Worm (Caenorhabditis elegans) whole organism, late embryonic: ENCODE results near the gene taf-12.

Experiments used
- C08G9.2 ChIP-seq: sonication (generic microtip); optimal IDR thresholded peaks from 2 replicates; lab custom pipeline; 2016; ENCODE audit warnings: mild to moderate bottlenecking, missing genetic modification characterization, moderate library complexity, missing compliant biosample characterization
- C38D4.7 ChIP-seq: fragments of 200-800 bp; sonication (Bioruptor generic); optimal IDR thresholded peaks from 2 replicates; lab custom pipeline; 2018; ENCODE audit warnings: mild to moderate bottlenecking, missing genetic modification characterization, moderate library complexity, missing compliant biosample characterization
- K09A11.1 ChIP-seq: sonication (generic microtip); optimal IDR thresholded peaks from 2 replicates; lab custom pipeline; 2017; ENCODE audit warnings: antibody characterized with exemption, mild to moderate bottlenecking, missing genetic modification characterization, missing compliant biosample characterization; ENCODE audit not compliant: insufficient read depth
- T23F11.4 ChIP-seq: fragments of 200-800 bp; sonication (Bioruptor generic); optimal IDR thresholded peaks from 2 replicates; lab custom pipeline; 2018; ENCODE audit warnings: mild to moderate bottlenecking, missing genetic modification characterization, missing compliant biosample characterization
- Y22D7AL.16 ChIP-seq: sonication (generic microtip); optimal IDR thresholded peaks from 2 replicates; lab custom pipeline; 2016; ENCODE audit warnings: missing genetic modification characterization, missing compliant biosample characterization
- ceh-14 ChIP-seq: sonication (generic microtip); optimal IDR thresholded peaks from 2 replicates; lab custom pipeline; 2016; ENCODE audit warnings: missing genotype, missing genetic modification characterization, missing compliant biosample characterization
- ceh-18 ChIP-seq: sonication (generic microtip); optimal IDR thresholded peaks from 2 replicates; lab custom pipeline; 2016; ENCODE audit warnings: missing genetic modification characterization, missing compliant biosample characterization
- ceh-2 ChIP-seq: sonication (generic microtip); optimal IDR thresholded peaks from 2 replicates; lab custom pipeline; 2016; ENCODE audit warnings: missing genotype, missing genetic modification characterization, missing compliant biosample characterization
- ceh-24 ChIP-seq: sonication (generic microtip); optimal IDR thresholded peaks from 2 replicates; lab custom pipeline; 2016; ENCODE audit warnings: mild to moderate bottlenecking, missing genetic modification characterization, missing compliant biosample characterization
- ceh-34 ChIP-seq: sonication (generic microtip); optimal IDR thresholded peaks from 2 replicates; lab custom pipeline; 2016; ENCODE audit warnings: mild to moderate bottlenecking, missing genetic modification characterization, missing compliant biosample characterization
- ceh-48 ChIP-seq: sonication (generic microtip); optimal IDR thresholded peaks from 2 replicates; lab custom pipeline; 2016; ENCODE audit warnings: missing genetic modification characterization, inconsistent platforms, missing compliant biosample characterization
- ceh-6 ChIP-seq: fragments of 200-800 bp; sonication (Bioruptor generic); optimal IDR thresholded peaks from 2 replicates; lab custom pipeline; 2018; ENCODE audit warnings: mild to moderate bottlenecking, missing genetic modification characterization, missing compliant biosample characterization
- che-1 ChIP-seq: sonication (generic microtip); optimal IDR thresholded peaks from 2 replicates; lab custom pipeline; 2016; ENCODE audit warnings: mild to moderate bottlenecking, missing genetic modification characterization, missing compliant biosample characterization
- elt-2 ChIP-seq: sonication (generic microtip); optimal IDR thresholded peaks from 2 replicates; lab custom pipeline; 2016; ENCODE audit warnings: missing genetic modification reagents, missing genetic modification characterization, missing compliant biosample characterization
- ets-4 ChIP-seq: sonication (generic microtip); optimal IDR thresholded peaks from 2 replicates; lab custom pipeline; 2016; ENCODE audit warnings: missing genetic modification characterization, missing compliant biosample characterization
- eyg-1 ChIP-seq: sonication (generic microtip); optimal IDR thresholded peaks from 2 replicates; lab custom pipeline; 2016; ENCODE audit warnings: missing genotype, missing genetic modification characterization, missing compliant biosample characterization
- fax-1 ChIP-seq: sonication (generic microtip); optimal IDR thresholded peaks from 2 replicates; lab custom pipeline; 2016; ENCODE audit warnings: missing genotype, missing genetic modification characterization, missing compliant biosample characterization
- fkh-10 ChIP-seq: fragments of 150-350 bp; optimal IDR thresholded peaks from 2 replicates; lab custom pipeline; 2014; ENCODE audit warnings: missing biosample characterization, missing genetic modification reagents, missing genetic modification characterization
- fkh-6 ChIP-seq: sonication (generic microtip); optimal IDR thresholded peaks from 2 replicates; lab custom pipeline; 2016; ENCODE audit warnings: missing genetic modification characterization, missing compliant biosample characterization
- hlh-15 ChIP-seq: sonication (generic microtip); optimal IDR thresholded peaks from 2 replicates; lab custom pipeline; 2016; ENCODE audit warnings: missing genetic modification characterization, missing compliant biosample characterization
- hlh-30 ChIP-seq: sonication (generic microtip); optimal IDR thresholded peaks from 2 replicates; lab custom pipeline; 2017; ENCODE audit warnings: antibody characterized with exemption, missing genetic modification characterization, missing compliant biosample characterization; ENCODE audit not compliant: insufficient read depth
- hlh-6 ChIP-seq: sonication (generic microtip); optimal IDR thresholded peaks from 2 replicates; lab custom pipeline; 2016; ENCODE audit warnings: missing genotype, missing genetic modification characterization, missing compliant biosample characterization
- hlh-8 ChIP-seq: sonication (generic microtip); optimal IDR thresholded peaks from 2 replicates; lab custom pipeline; 2016; ENCODE audit warnings: missing genotype, missing genetic modification characterization, missing compliant biosample characterization
- nfya-1 ChIP-seq: sonication (generic microtip); optimal IDR thresholded peaks from 2 replicates; lab custom pipeline; 2017; ENCODE audit warnings: missing genetic modification characterization, mild to moderate bottlenecking, missing compliant biosample characterization, antibody characterized with exemption, moderate library complexity
- odd-2 ChIP-seq: sonication (generic microtip); optimal IDR thresholded peaks from 2 replicates; lab custom pipeline; 2017; ENCODE audit warnings: antibody characterized with exemption, mild to moderate bottlenecking, missing genetic modification characterization, missing compliant biosample characterization
- pat-9 ChIP-seq: fragments of 200-800 bp; sonication (Bioruptor generic); optimal IDR thresholded peaks from 2 replicates; lab custom pipeline; 2018; ENCODE audit warnings: mild to moderate bottlenecking, missing genetic modification characterization, moderate library complexity, missing compliant biosample characterization
- pax-1 ChIP-seq: fragments of 150-350 bp; optimal IDR thresholded peaks from 2 replicates; lab custom pipeline; 2014; ENCODE audit warnings: missing biosample characterization, missing genetic modification characterization
- pha-4 ChIP-seq: fragments of 150-350 bp; optimal IDR thresholded peaks from 2 replicates; lab custom pipeline; 2018; ENCODE audit warnings: missing biosample characterization, missing genetic modification reagents, missing genetic modification characterization
- pros-1 ChIP-seq: fragments of 150-350 bp; optimal IDR thresholded peaks from 2 replicates; lab custom pipeline; 2014; ENCODE audit warnings: missing biosample characterization, missing genetic modification reagents, missing genetic modification characterization
- sdc-2 ChIP-seq: sonication (generic microtip); optimal IDR thresholded peaks from 2 replicates; lab custom pipeline; 2016; ENCODE audit warnings: missing genotype, missing genetic modification characterization, missing compliant biosample characterization
- sox-2 ChIP-seq: fragments of 200-800 bp; sonication (Bioruptor generic); IDR thresholded peaks from 2 replicates; pipeline ENCODE4 v1.3.6; 2022; ENCODE audit warnings: missing genetic modification reagents, missing genetic modification characterization, missing compliant biosample characterization
- syd-9 ChIP-seq: sonication (generic microtip); optimal IDR thresholded peaks from 2 replicates; lab custom pipeline; 2016; ENCODE audit warnings: mild to moderate bottlenecking, missing genetic modification characterization, moderate library complexity, missing compliant biosample characterization
- tbx-2 ChIP-seq: sonication (generic microtip); optimal IDR thresholded peaks from 2 replicates; lab custom pipeline; 2016; ENCODE audit warnings: missing genetic modification characterization, missing compliant biosample characterization
- unc-3 ChIP-seq, 2 experiments: fragments of 200-800 bp in 1 of 2; sonication (Bioruptor generic) in 1 of 2; sonication (generic microtip) in 1 of 2; conservative IDR thresholded peaks in 1 of 2; optimal IDR thresholded peaks in 1 of 2; 2 replicates each; pipeline versions ENCODE4 v1.3.6 to Lab custom; 2016 to 2022; ENCODE audit warnings: missing compliant biosample characterization in 2 of 2, missing genetic modification characterization in 2 of 2, missing genetic modification reagents in 1 of 2
- unc-55 ChIP-seq: sonication (generic microtip); optimal IDR thresholded peaks from 2 replicates; lab custom pipeline; 2017; ENCODE audit warnings: missing biosample characterization, missing genetic modification reagents, missing genetic modification characterization
- ztf-16 ChIP-seq: sonication (generic microtip); optimal IDR thresholded peaks from 2 replicates; lab custom pipeline; 2017; ENCODE audit warnings: missing genetic modification characterization, missing compliant biosample characterization

Gene taf-12

DNA sequence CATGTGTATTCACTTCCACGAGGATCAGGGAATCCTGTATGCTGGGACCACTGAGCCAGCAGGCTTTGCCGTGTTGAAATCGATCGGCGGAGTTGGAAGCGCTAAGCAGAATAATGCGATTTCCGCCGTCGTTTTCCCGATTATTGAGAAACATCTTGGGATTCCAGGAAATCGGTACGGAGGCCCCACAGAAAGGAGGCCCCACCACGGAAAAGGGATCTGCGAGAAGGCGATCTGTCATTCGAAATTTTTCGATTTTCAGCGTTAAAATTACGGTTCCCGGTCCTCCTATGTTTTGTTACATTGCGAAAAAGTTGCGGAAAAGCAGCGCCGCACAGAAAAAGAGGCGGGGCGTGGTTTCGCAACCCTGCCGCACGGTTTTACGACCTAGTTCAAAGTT lies 20.8 kb downstream of the taf-12 start (continued):
- peak; percentile 24 for TF ChIP-seq ceh-34
- no peak for TF ChIP-seq sox-2
- peak; percentile 62 for TF ChIP-seq ceh-2 (tag; lab: Kevin White, UChicago)
- peak; percentile 64 for TF ChIP-seq ceh-14 (tag; lab: Kevin White, UChicago)
- TF ChIP-seq sdc-2 (tag; lab: Kevin White, UChicago), result no peak
- no peak for TF ChIP-seq Y22D7AL.16 (tag; lab: Kevin White, UChicago)
- no peak for TF ChIP-seq hlh-15 (tag; lab: Kevin White, UChicago)
- TF ChIP-seq tbx-2, result peak; percentile 82
- no peak for TF ChIP-seq unc-55
- no peak for TF ChIP-seq ztf-16
- no peak for TF ChIP-seq odd-2 (tag; lab: Kevin White, UChicago)
- no peak for TF ChIP-seq unc-3 (GFP tag; conservative IDR thresholded peaks at IDR 0.05; lab: Robert Waterston, UW)
- TF ChIP-seq unc-3 (tag; optimal IDR thresholded peaks at IDR 0.05; lab: Kevin White, UChicago), result no peak
- no peak for TF ChIP-seq ceh-6 (GFP tag; lab: Kevin White, UChicago)
- no peak for TF ChIP-seq che-1
- no peak for TF ChIP-seq syd-9 (tag; lab: Kevin White, UChicago)

ce11 chrIII:11847658-11848202 lies 21.4 kb downstream of the taf-12 start, which contains the start of gene mif-1:
Gene mif-1 (plus strand): TSS chrIII:11848152.
- TF ChIP-seq Y22D7AL.16 (tag; lab: Kevin White, UChicago) (no peak), hlh-30 (peak; percentile 30), pat-9 (tag; lab: Kevin White, UChicago) (no peak), C08G9.2 (tag; lab: Kevin White, UChicago) (no peak), ceh-24 (no peak), pha-4 (tag; lab: Kevin White, UChicago) (no peak), syd-9 (tag; lab: Kevin White, UChicago) (no peak), ets-4 (tag; lab: Kevin White, UChicago) (no peak), ceh-18 (tag; lab: Kevin White, UChicago) (no peak), ceh-14 (tag; lab: Kevin White, UChicago) (no peak), nfya-1 (peak; percentile 68), pax-1 (tag; lab: Kevin White, UChicago) (no peak), elt-2 (peak; percentile 26)

DNA sequence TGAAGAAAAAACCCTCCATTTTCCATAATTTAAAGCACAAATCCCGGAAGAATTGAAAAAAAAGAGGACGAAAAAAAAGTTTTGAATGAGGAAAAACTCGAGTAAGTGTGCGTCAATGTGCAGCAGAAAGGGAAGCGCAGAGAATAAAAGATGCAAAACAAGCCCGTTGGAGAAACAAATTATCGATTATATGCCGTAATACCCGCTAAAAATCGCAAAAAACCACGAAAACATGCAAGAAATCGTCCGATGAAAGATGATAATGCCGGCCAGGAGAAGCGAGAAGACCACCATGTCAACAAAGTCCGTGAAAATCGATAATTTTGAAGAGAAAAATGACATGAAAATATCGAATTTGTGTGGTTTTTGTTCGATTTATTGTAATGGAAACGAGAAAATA lies 22.1 kb downstream of the taf-12 start:
- TF ChIP-seq hlh-8 (no peak), ceh-48 (tag; lab: Kevin White, UChicago) (peak; percentile 4)

- TF ChIP-seq elt-2 (no peak), nfya-1 (no peak), ets-4 (tag; lab: Kevin White, UChicago) (no peak), fax-1 (tag; lab: Kevin White, UChicago) (no peak), fkh-10 (GFP tag; lab: Kevin White, UChicago) (no peak), unc-55 (no peak), ztf-16 (no peak), unc-3 (GFP tag; conservative IDR thresholded peaks at IDR 0.05; lab: Robert Waterston, UW) (no peak), unc-3 (tag; optimal IDR thresholded peaks at IDR 0.05; lab: Kevin White, UChicago) (no peak), T23F11.4 (GFP tag; lab: Kevin White, UChicago) (no peak), tbx-2 (no peak), K09A11.1 (tag; lab: Kevin White, UChicago) (no peak), eyg-1 (tag; lab: Kevin White, UChicago) (no peak), Y22D7AL.16 (tag; lab: Kevin White, UChicago) (no peak), pros-1 (tag; lab: Kevin White, UChicago) (no peak), pax-1 (tag; lab: Kevin White, UChicago) (no peak), C38D4.7 (GFP tag; lab: Kevin White, UChicago) (no peak), fkh-6 (no peak), hlh-15 (tag; lab: Kevin White, UChicago) (no peak), hlh-6 (tag; lab: Kevin White, UChicago) (no peak), hlh-30 (no peak)
Observed at ce11 chrIII:11846365-11846764, 22.7 kb downstream of the taf-12 start, which contains the start of gene ntl-3. Gene ntl-3 (minus strand): TSS chrIII:11846465.
